Fruit fly (Drosophila melanogaster) S2 (cell line): ENCODE results near the gene Ugt301D1.
A peak's percentile ranks its signal among the peaks of the same experiment; 100 is the strongest.

ENCODE experiments used
- CG8478 ChIP-seq: fragments of >200 bp; optimal IDR thresholded peaks from 2 replicates; lab custom pipeline; 2018
- CTCF ChIP-seq, 2 experiments: fragments of >200 bp; optimal IDR thresholded peaks; 2 replicates each; lab custom pipeline; 2018

Ugt301D1 gene

dm6 chr2L:18506923-18507322, 2.4 kb upstream of the Ugt301D1 start:
- TF ChIP-seq CG8478 (lab: Kevin White, UChicago) (no peak), CTCF (optimal IDR thresholded peaks at IDR 0.05; lab: Kevin White, UChicago) (no peak)

- peak in 1 of 2 experiments; percentile 33 for TF ChIP-seq CTCF (optimal IDR thresholded peaks at IDR 0.05; lab: Kevin White, UChicago)
- no peak for TF ChIP-seq CG8478 (lab: Kevin White, UChicago)
These were observed 4.0 kb downstream of the Ugt301D1 start for dm6 chr2L:18513402-18513801.

dm6 chr2L:18516367-18516766, 7.0 kb downstream of the Ugt301D1 start:
- TF ChIP-seq CG8478 (lab: Kevin White, UChicago) (no peak), CTCF (optimal IDR thresholded peaks at IDR 0.05; lab: Kevin White, UChicago) (peak; percentile 73 to 79)

dm6 chr2L:18517002-18517635, 7.8 kb downstream of the Ugt301D1 start, which contains the start of gene CG10211:
TSS of gene CG10211 (plus strand) at chr2L:18517487.
- no peak for TF ChIP-seq CG8478 (lab: Kevin White, UChicago)
- TF ChIP-seq CTCF (optimal IDR thresholded peaks at IDR 0.05; lab: Kevin White, UChicago): no peak

dm6 chr2L:18518852-18519251, 9.5 kb downstream of the Ugt301D1 start:
- TF ChIP-seq CTCF (optimal IDR thresholded peaks at IDR 0.05; lab: Kevin White, UChicago) (no peak), CG8478 (lab: Kevin White, UChicago) (no peak)

dm6 chr2L:18522258-18522657, 12.9 kb downstream of the Ugt301D1 start:
- TF ChIP-seq CTCF (optimal IDR thresholded peaks at IDR 0.05; lab: Kevin White, UChicago) (no peak), CG8478 (lab: Kevin White, UChicago) (no peak)

dm6 chr2L:18523003-18523402, 13.6 kb downstream of the Ugt301D1 start:
- TF ChIP-seq CTCF (optimal IDR thresholded peaks at IDR 0.05; lab: Kevin White, UChicago) (no peak), CG8478 (lab: Kevin White, UChicago) (no peak)

- TF ChIP-seq CG8478 (lab: Kevin White, UChicago): no peak
These were observed 15.5 kb downstream of the Ugt301D1 start for dm6 chr2L:18524896-18525295.

dm6 chr2L:18526005-18526404, 16.6 kb downstream of the Ugt301D1 start:
- TF ChIP-seq CG8478 (lab: Kevin White, UChicago) (no peak), CTCF (optimal IDR thresholded peaks at IDR 0.05; lab: Kevin White, UChicago) (no peak)

dm6 chr2L:18546426-18546825, 37.1 kb downstream of the Ugt301D1 start:
- TF ChIP-seq CTCF (optimal IDR thresholded peaks at IDR 0.05; lab: Kevin White, UChicago) (no peak), CG8478 (lab: Kevin White, UChicago) (no peak)

- no peak for TF ChIP-seq CTCF (optimal IDR thresholded peaks at IDR 0.05; lab: Kevin White, UChicago)
These were observed 39.4 kb downstream of the Ugt301D1 start for dm6 chr2L:18548753-18549152.

dm6 chr2L:18549470-18549869, 40.1 kb downstream of the Ugt301D1 start:
- TF ChIP-seq CTCF (optimal IDR thresholded peaks at IDR 0.05; lab: Kevin White, UChicago) (no peak), CG8478 (lab: Kevin White, UChicago) (no peak)

- TF ChIP-seq CTCF (optimal IDR thresholded peaks at IDR 0.05; lab: Kevin White, UChicago): no peak
- TF ChIP-seq CG8478 (lab: Kevin White, UChicago): no peak
These were observed 44.8 kb downstream of the Ugt301D1 start for dm6 chr2L:18554205-18554604.

- TF ChIP-seq CG8478 (lab: Kevin White, UChicago) (no peak), CTCF (optimal IDR thresholded peaks at IDR 0.05; lab: Kevin White, UChicago) (no peak)
These were observed 47.0 kb downstream of the Ugt301D1 start for dm6 chr2L:18556384-18556783.

dm6 chr2L:18557965-18558537, 48.7 kb downstream of the Ugt301D1 start:
- TF ChIP-seq CG8478 (lab: Kevin White, UChicago) (no peak), CTCF (optimal IDR thresholded peaks at IDR 0.05; lab: Kevin White, UChicago) (no peak)

dm6 chr2L:18559084-18559483, 49.7 kb downstream of the Ugt301D1 start:
- TF ChIP-seq CG8478 (lab: Kevin White, UChicago): no peak
- TF ChIP-seq CTCF (optimal IDR thresholded peaks at IDR 0.05; lab: Kevin White, UChicago): no peak
